Worm (Caenorhabditis elegans): ENCODE results near the gene K08F8.15.

The K08F8.15 gene

ce11 chrII:8742972-8743371 is 23.6 kb upstream of the K08F8.15 start:
- peak in 1 of 2 experiments; percentile 49 for TF ChIP-seq lsy-2 (tag; optimal IDR thresholded peaks at IDR 0.05)
- no peak for TF ChIP-seq nhr-11 (tag; optimal IDR thresholded peaks at IDR 0.05)
- peak; percentile 34 for TF ChIP-seq C34F6.9 (tag; optimal IDR thresholded peaks at IDR 0.05)
- TF ChIP-seq lin-13 (GFP tag; optimal IDR thresholded peaks at IDR 0.05) = peak; percentile 14
- peak; percentile 26 for TF ChIP-seq lin-11 (tag; optimal IDR thresholded peaks at IDR 0.05)
- TF ChIP-seq zag-1 (tag; optimal IDR thresholded peaks at IDR 0.05) = no peak

DNA sequence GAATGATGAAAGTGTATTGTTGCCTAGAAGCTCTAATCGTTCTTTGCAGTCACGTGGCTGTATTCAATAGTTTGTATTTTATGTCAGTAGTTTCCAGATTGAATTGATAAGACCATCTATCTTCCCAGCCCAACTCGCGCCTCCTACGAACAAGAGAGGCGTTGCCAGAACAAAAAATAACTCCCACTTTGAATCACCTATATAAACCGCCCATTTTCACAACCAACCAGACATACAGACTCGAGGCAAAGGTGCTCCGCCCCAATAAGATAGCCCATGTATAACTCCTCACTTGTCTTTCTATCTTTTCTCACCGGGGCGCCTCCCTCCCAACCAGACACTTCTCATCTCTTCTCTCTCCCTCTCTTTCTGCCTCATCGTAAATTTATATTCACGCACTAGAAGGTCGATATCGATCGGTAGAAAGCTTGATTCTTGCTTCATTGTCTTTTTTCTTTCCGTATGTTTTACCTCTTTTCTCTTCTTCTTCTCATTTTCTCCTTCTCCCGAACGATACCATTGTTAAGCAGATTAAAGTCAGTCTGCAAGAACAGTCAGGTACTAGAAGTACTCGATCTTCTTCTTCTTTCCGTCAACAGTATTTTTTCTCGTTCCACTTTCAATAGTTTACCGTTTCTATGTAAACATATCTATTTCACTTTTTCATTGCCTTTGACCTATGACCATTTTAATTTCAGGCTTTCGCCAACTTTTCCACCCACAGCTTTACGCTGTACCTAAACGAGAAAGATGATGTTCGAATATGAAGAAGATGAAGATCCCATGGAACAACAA is 23.0 kb upstream of the K08F8.15 start, which contains the start of gene mak-1:
Gene mak-1 (plus strand): TSS at position 693 of the 795 bp plus-strand sequence.
- no peak for TF ChIP-seq crh-2 (tag; optimal IDR thresholded peaks at IDR 0.05)
- TF ChIP-seq blmp-1 (tag; optimal IDR thresholded peaks at IDR 0.05; ENCODE audit: insufficient read depth) = peak; percentile 31
- peak; percentile 19 for TF ChIP-seq gmeb-1 (tag; optimal IDR thresholded peaks at IDR 0.05)
- TF ChIP-seq ZK546.5 (tag; optimal IDR thresholded peaks at IDR 0.05) = no peak
- TF ChIP-seq lsy-2 (tag; optimal IDR thresholded peaks at IDR 0.05) = no peak
- no peak for TF ChIP-seq skn-1 (tag; optimal IDR thresholded peaks at IDR 0.05)
- peak; percentile 11 to 28 for TF ChIP-seq mdl-1 (tag; optimal IDR thresholded peaks at IDR 0.05)
- no peak for TF ChIP-seq ceh-16 (tag; optimal IDR thresholded peaks at IDR 0.05)
- no peak for TF ChIP-seq alr-1 (tag; optimal IDR thresholded peaks at IDR 0.05)
- no peak for TF ChIP-seq nhr-23 (tag; optimal IDR thresholded peaks at IDR 0.05)
- no peak for TF ChIP-seq nhr-12 (tag; optimal IDR thresholded peaks at IDR 0.05)
- TF ChIP-seq nhr-237 (tag; optimal IDR thresholded peaks at IDR 0.05) = no peak
- TF ChIP-seq F13H6.1 (tag; optimal IDR thresholded peaks at IDR 0.05) = peak; percentile 51
- no peak for TF ChIP-seq mab-5 (tag; optimal IDR thresholded peaks at IDR 0.05)
- no peak for TF ChIP-seq nhr-6 (tag; optimal IDR thresholded peaks at IDR 0.05)
- no peak for TF ChIP-seq dmd-4 (tag; optimal IDR thresholded peaks at IDR 0.05)
- TF ChIP-seq nhr-21 (tag; optimal IDR thresholded peaks at IDR 0.05) = peak; percentile 37
- TF ChIP-seq egl-27 (tag; optimal IDR thresholded peaks at IDR 0.05) = no peak
- no peak for TF ChIP-seq R02D3.7 (tag; optimal IDR thresholded peaks at IDR 0.05)
- TF ChIP-seq ama-1 (optimal IDR thresholded peaks at IDR 0.05) = peak; percentile 92
- peak; percentile 92 for TF ChIP-seq sma-9 (GFP tag; optimal IDR thresholded peaks at IDR 0.05)
- TF ChIP-seq sma-9 (tag; optimal IDR thresholded peaks at IDR 0.05) = no peak
- no peak for TF ChIP-seq elt-1 (tag; optimal IDR thresholded peaks at IDR 0.05)
- peak; percentile 67 for TF ChIP-seq nhr-25 (tag; optimal IDR thresholded peaks at IDR 0.05)
- TF ChIP-seq lin-13 (GFP tag; optimal IDR thresholded peaks at IDR 0.05) = peak; percentile 44
- no peak for TF ChIP-seq snpc-4 (tag; optimal IDR thresholded peaks at IDR 0.05)
- peak; percentile 58 for TF ChIP-seq nhr-129 (tag; optimal IDR thresholded peaks at IDR 0.05)
- no peak for TF ChIP-seq nhr-11 (tag; optimal IDR thresholded peaks at IDR 0.05)
- no peak for TF ChIP-seq lin-39 (tag; optimal IDR thresholded peaks at IDR 0.05)

DNA sequence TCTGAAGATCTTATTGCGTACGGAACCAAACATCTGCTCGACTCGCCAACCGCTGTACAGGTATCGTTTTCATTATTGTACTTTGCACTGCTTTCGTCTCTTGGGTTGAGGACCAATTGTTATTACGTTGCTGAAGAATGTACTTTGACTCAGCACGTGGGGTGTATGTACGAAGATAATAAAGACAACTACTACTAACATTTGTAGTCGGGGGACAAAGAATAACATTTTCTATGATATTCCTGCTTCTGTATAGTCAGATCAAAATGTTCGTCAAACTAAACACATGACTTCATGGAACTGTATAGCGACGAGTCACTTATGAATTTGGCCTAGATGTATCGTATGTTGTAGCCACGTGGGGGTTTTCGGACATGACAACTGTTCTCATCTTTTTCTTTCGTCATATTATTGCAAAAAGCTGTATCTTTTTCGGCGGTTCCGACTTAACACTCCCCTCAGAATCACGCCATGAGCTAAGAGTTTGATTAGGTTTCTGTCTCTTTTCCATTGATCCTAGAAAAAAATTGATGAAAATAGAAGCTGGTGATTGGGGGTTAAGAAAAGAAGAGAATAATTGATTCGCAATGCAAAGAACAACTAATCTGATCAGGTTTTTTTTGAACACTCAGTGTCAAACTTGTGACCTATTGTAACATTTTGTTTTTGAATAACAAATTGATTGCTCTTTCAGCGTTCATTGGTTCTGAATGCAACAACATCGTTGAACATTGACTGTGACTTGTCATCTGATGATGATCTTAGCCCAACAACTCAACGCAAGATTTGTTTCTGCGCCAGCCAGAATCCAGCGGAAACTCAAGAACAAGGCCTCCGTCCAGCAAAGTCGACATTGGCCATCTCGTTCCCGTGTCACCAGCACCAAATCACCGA is 21.8 kb upstream of the K08F8.15 start:
- TF ChIP-seq nhr-11 (tag; optimal IDR thresholded peaks at IDR 0.05) (no peak), mab-5 (tag; optimal IDR thresholded peaks at IDR 0.05) (no peak), ztf-1 (GFP tag; conservative IDR thresholded peaks at IDR 0.05) (no peak), sma-3 (GFP tag; optimal IDR thresholded peaks at IDR 0.05) (no peak), sem-4 (tag; optimal IDR thresholded peaks at IDR 0.05) (peak; percentile 36), unc-39 (tag; optimal IDR thresholded peaks at IDR 0.05) (no peak), lsy-2 (tag; optimal IDR thresholded peaks at IDR 0.05) (peak in 1 of 2 experiments; percentile 23), elt-3 (tag; optimal IDR thresholded peaks at IDR 0.05) (no peak), ama-1 (optimal IDR thresholded peaks at IDR 0.05) (peak; percentile 91), nhr-25 (tag; optimal IDR thresholded peaks at IDR 0.05) (peak; percentile 2), nhr-129 (tag; optimal IDR thresholded peaks at IDR 0.05) (peak; percentile 72), crh-2 (tag; optimal IDR thresholded peaks at IDR 0.05) (peak; percentile 39), ZK546.5 (tag; optimal IDR thresholded peaks at IDR 0.05) (no peak), ztf-4 (tag; optimal IDR thresholded peaks at IDR 0.05) (peak; percentile 35), unc-62 (GFP tag; optimal IDR thresholded peaks at IDR 0.05) (no peak), F13H6.1 (tag; optimal IDR thresholded peaks at IDR 0.05) (peak; percentile 29), lin-39 (tag; optimal IDR thresholded peaks at IDR 0.05) (no peak), sma-9 (GFP tag; optimal IDR thresholded peaks at IDR 0.05) (peak; percentile 75), sma-9 (tag; optimal IDR thresholded peaks at IDR 0.05) (no peak), mdl-1 (tag; optimal IDR thresholded peaks at IDR 0.05) (peak; percentile 33 to 47), ztf-11 (tag; optimal IDR thresholded peaks at IDR 0.05) (no peak), gmeb-1 (tag; optimal IDR thresholded peaks at IDR 0.05) (no peak), nhr-21 (tag; optimal IDR thresholded peaks at IDR 0.05) (peak; percentile 22)

Data from whole organism, L2 larva.